Worm (Caenorhabditis elegans): ENCODE measurements around the gene srx-90.

srx-90 gene

ce11 chrV:11631128-11631527, 50.2 kb downstream of the srx-90 start:
- TF ChIP-seq nhr-11 (tag; optimal IDR thresholded peaks at IDR 0.05): no peak
- no peak for TF ChIP-seq unc-39 (tag; optimal IDR thresholded peaks at IDR 0.05)
- TF ChIP-seq fkh-10 (GFP tag; optimal IDR thresholded peaks at IDR 0.05): no peak
- no peak for TF ChIP-seq pha-4 (tag; optimal IDR thresholded peaks at IDR 0.05)
- no peak for TF ChIP-seq aly-2 (tag; optimal IDR thresholded peaks at IDR 0.05)
- TF ChIP-seq nhr-76 (tag; optimal IDR thresholded peaks at IDR 0.05): no peak
- TF ChIP-seq ztf-4 (tag; optimal IDR thresholded peaks at IDR 0.05): no peak
- no peak for TF ChIP-seq nhr-23 (tag; optimal IDR thresholded peaks at IDR 0.05)
- TF ChIP-seq daf-12 (tag; optimal IDR thresholded peaks at IDR 0.05): no peak
- TF ChIP-seq fkh-2 (tag; optimal IDR thresholded peaks at IDR 0.05): no peak
- no peak for TF ChIP-seq nhr-25 (tag; optimal IDR thresholded peaks at IDR 0.05)
- no peak for TF ChIP-seq jun-1 (tag; optimal IDR thresholded peaks at IDR 0.05)
- TF ChIP-seq egl-5 (tag; optimal IDR thresholded peaks at IDR 0.05): no peak
- TF ChIP-seq sea-2 (GFP tag; optimal IDR thresholded peaks at IDR 0.05): no peak
- no peak for TF ChIP-seq egl-27 (tag; optimal IDR thresholded peaks at IDR 0.05)
- no peak for TF ChIP-seq tbx-2 (tag; optimal IDR thresholded peaks at IDR 0.05)
- TF ChIP-seq ZK546.5 (tag; optimal IDR thresholded peaks at IDR 0.05): no peak
- no peak for TF ChIP-seq nhr-28 (tag; optimal IDR thresholded peaks at IDR 0.05)
- TF ChIP-seq ceh-9 (tag; optimal IDR thresholded peaks at IDR 0.05): no peak

All from whole organism, L3 larva.